Worm (Caenorhabditis elegans) whole organism, L1 larva: Measurements from ENCODE around the gene ddl-2.

ENCODE experiments used
- aha-1 ChIP-seq: fragments of 150-350 bp; optimal IDR thresholded peaks from 2 replicates; lab custom pipeline; 2014; ENCODE audit warnings: missing biosample characterization, missing genetic modification characterization
- ama-1 ChIP-seq: fragments of 150-350 bp; optimal IDR thresholded peaks from 2 replicates; lab custom pipeline; 2014
- fkh-8 ChIP-seq: sonication (generic microtip); optimal IDR thresholded peaks from 2 replicates; lab custom pipeline; 2016; ENCODE audit warnings: mild to moderate bottlenecking, missing genetic modification characterization, missing compliant biosample characterization
- nhr-20 ChIP-seq: sonication (generic microtip); optimal IDR thresholded peaks from 2 replicates; lab custom pipeline; 2016; ENCODE audit warnings: mild to moderate bottlenecking, missing genetic modification characterization, missing compliant biosample characterization
- skn-1 ChIP-seq: fragments of 150-350 bp; optimal IDR thresholded peaks from 2 replicates; lab custom pipeline; 2014; ENCODE audit warnings: missing biosample characterization, missing genetic modification characterization
- unc-62 ChIP-seq: fragments of 150-350 bp; optimal IDR thresholded peaks from 2 replicates; lab custom pipeline; 2014; ENCODE audit warnings: missing biosample characterization, missing genetic modification reagents, missing genetic modification characterization
- zag-1 ChIP-seq: fragments of 150-350 bp; optimal IDR thresholded peaks from 2 replicates; lab custom pipeline; 2014; ENCODE audit warnings: missing biosample characterization, missing genetic modification characterization

ce11 chrII:13529131-13529530, 18.3 kb downstream of the ddl-2 start:
- TF ChIP-seq fkh-8 = no peak
- TF ChIP-seq aha-1 (tag; lab: Kevin White, UChicago) = no peak
- TF ChIP-seq nhr-20 = no peak
- no peak for TF ChIP-seq ama-1 (lab: Kevin White, UChicago)
- TF ChIP-seq skn-1 (tag; lab: Kevin White, UChicago) = no peak
- TF ChIP-seq unc-62 = no peak
- TF ChIP-seq zag-1 (tag; lab: Kevin White, UChicago) = no peak
